Worm (Caenorhabditis elegans) whole organism, young adult: ENCODE data around the gene arrd-12.

Experiments
- C06A6.2 ChIP-seq: fragments of 200-800 bp; sonication (Bioruptor generic); conservative IDR thresholded peaks from 2 replicates; pipeline ENCODE4 v1.3.6; 2022; ENCODE audit warnings: missing genetic modification characterization, missing compliant biosample characterization
- D2030.7 ChIP-seq: fragments of 200-800 bp; sonication (Bioruptor generic); IDR thresholded peaks from 2 replicates; pipeline ENCODE4 v1.3.6; 2022; ENCODE audit warnings: missing genetic modification reagents, missing genetic modification characterization, missing compliant biosample characterization
- F39B2.1 ChIP-seq: fragments of 200-800 bp; sonication (Bioruptor generic); IDR thresholded peaks from 2 replicates; pipeline ENCODE4 v1.3.6; 2022; ENCODE audit warnings: missing genetic modification reagents, missing genetic modification characterization, missing compliant biosample characterization
- F57C9.4 ChIP-seq: sonication (generic microtip); optimal IDR thresholded peaks from 2 replicates; lab custom pipeline; 2017; ENCODE audit warnings: mild to moderate bottlenecking, missing genetic modification characterization, missing compliant biosample characterization
- K11D2.4 ChIP-seq: fragments of 200-800 bp; sonication (Bioruptor generic); IDR thresholded peaks from 2 replicates; pipeline ENCODE4 v1.3.6; 2022; ENCODE audit warnings: missing genetic modification reagents, missing genetic modification characterization, missing compliant biosample characterization
- Y53G8AR.9 ChIP-seq: fragments of 200-800 bp; sonication (Bioruptor generic); conservative IDR thresholded peaks from 2 replicates; pipeline ENCODE4 v1.3.6; 2022; ENCODE audit warnings: missing genetic modification reagents, missing genetic modification characterization, missing compliant biosample characterization
- atf-7 ChIP-seq: sonication (generic microtip); optimal IDR thresholded peaks from 2 replicates; lab custom pipeline; 2017; ENCODE audit warnings: mild to moderate bottlenecking, missing genetic modification characterization, missing compliant biosample characterization
- attf-3 ChIP-seq: fragments of 200-800 bp; sonication (Bioruptor generic); conservative IDR thresholded peaks from 2 replicates; pipeline ENCODE4 v1.3.6; 2022; ENCODE audit warnings: missing genetic modification reagents, missing genetic modification characterization, missing compliant biosample characterization
- attf-6 ChIP-seq: fragments of 200-800 bp; sonication (Bioruptor generic); IDR thresholded peaks from 2 replicates; pipeline ENCODE4 v1.3.6; 2022; ENCODE audit warnings: missing genetic modification reagents, missing genetic modification characterization, missing compliant biosample characterization
- bed-1 ChIP-seq: fragments of 200-800 bp; sonication (Bioruptor generic); IDR thresholded peaks from 2 replicates; pipeline ENCODE4 v1.3.6; 2022; ENCODE audit warnings: missing genetic modification reagents, missing genetic modification characterization, missing compliant biosample characterization
- ccch-3 ChIP-seq: fragments of 200-800 bp; sonication (Bioruptor generic); optimal IDR thresholded peaks from 2 replicates; lab custom pipeline; 2018; ENCODE audit warnings: mild to moderate bottlenecking, missing genetic modification characterization, missing compliant biosample characterization
- ceh-100 ChIP-seq: fragments of 200-800 bp; sonication (Bioruptor generic); IDR thresholded peaks from 2 replicates; pipeline ENCODE4 v1.3.6; 2022; ENCODE audit warnings: missing genetic modification reagents, missing genetic modification characterization, missing compliant biosample characterization
- ceh-79 ChIP-seq: sonication (generic microtip); optimal IDR thresholded peaks from 2 replicates; lab custom pipeline; 2017; ENCODE audit warnings: mild to moderate bottlenecking, missing genetic modification characterization, missing compliant biosample characterization
- efl-1 ChIP-seq: fragments of 150-350 bp; optimal IDR thresholded peaks from 2 replicates; lab custom pipeline; 2014; ENCODE audit warnings: missing biosample characterization, missing genetic modification reagents, missing genetic modification characterization
- egrh-3 ChIP-seq: fragments of 200-800 bp; sonication (Bioruptor generic); IDR thresholded peaks from 2 replicates; pipeline ENCODE4 v1.3.6; 2022; ENCODE audit warnings: missing genetic modification reagents, missing genetic modification characterization, missing compliant biosample characterization
- ekl-4 ChIP-seq: fragments of 200-800 bp; sonication (Bioruptor generic); IDR thresholded peaks from 2 replicates; pipeline ENCODE4 v1.3.6; 2022; ENCODE audit warnings: missing genetic modification reagents, missing genetic modification characterization, missing compliant biosample characterization
- hrde-1 ChIP-seq: sonication (generic microtip); optimal IDR thresholded peaks from 2 replicates; lab custom pipeline; 2016; ENCODE audit warnings: missing genetic modification characterization, mild to moderate bottlenecking, missing compliant biosample characterization, moderate library complexity, missing genotype, missing genetic modification reagents, borderline replicate concordance
- lag-1 ChIP-seq: fragments of 200-800 bp; sonication (Bioruptor generic); IDR thresholded peaks from 2 replicates; pipeline ENCODE4 v1.3.6; 2022; ENCODE audit warnings: missing genetic modification reagents, missing genetic modification characterization, missing compliant biosample characterization
- let-607 ChIP-seq, 2 experiments: fragments of 200-800 bp in 1 of 2; sonication (Bioruptor generic) in 1 of 2; sonication (generic microtip) in 1 of 2; optimal IDR thresholded peaks; 2 replicates each; lab custom pipeline; 2016 to 2018; ENCODE audit warnings: mild to moderate bottlenecking in 2 of 2, missing compliant biosample characterization in 2 of 2, missing genetic modification characterization in 2 of 2, moderate library complexity in 2 of 2, missing genotype in 1 of 2
- lir-1 ChIP-seq: fragments of 200-800 bp; sonication (Bioruptor generic); conservative IDR thresholded peaks from 2 replicates; pipeline ENCODE4 v1.3.6; 2022; ENCODE audit warnings: missing genetic modification reagents, missing genetic modification characterization, missing compliant biosample characterization
- lsy-27 ChIP-seq: sonication (generic microtip); optimal IDR thresholded peaks from 2 replicates; lab custom pipeline; 2017; ENCODE audit warnings: missing genetic modification characterization, mild to moderate bottlenecking, missing compliant biosample characterization, antibody characterized with exemption, missing genotype, borderline replicate concordance; ENCODE audit not compliant: insufficient read depth
- madf-10 ChIP-seq: sonication (generic microtip); optimal IDR thresholded peaks from 2 replicates; lab custom pipeline; 2016; ENCODE audit warnings: mild to moderate bottlenecking, missing genetic modification characterization, missing compliant biosample characterization
- madf-6 ChIP-seq: fragments of 200-800 bp; sonication (Bioruptor generic); IDR thresholded peaks from 2 replicates; pipeline ENCODE4 v1.3.6; 2022; ENCODE audit warnings: missing genetic modification reagents, missing genetic modification characterization, missing compliant biosample characterization
- nfya-1 ChIP-seq: sonication (generic microtip); optimal IDR thresholded peaks from 2 replicates; lab custom pipeline; 2017; ENCODE audit warnings: antibody characterized with exemption, missing compliant biosample characterization, missing genetic modification characterization, borderline replicate concordance; ENCODE audit not compliant: insufficient read depth
- nhr-27 ChIP-seq: fragments of 200-800 bp; sonication (Bioruptor generic); optimal IDR thresholded peaks from 2 replicates; lab custom pipeline; 2018; ENCODE audit warnings: mild to moderate bottlenecking, missing genetic modification characterization, moderate library complexity, missing compliant biosample characterization
- rec-8 ChIP-seq, 2 experiments: sonication (generic microtip); optimal IDR thresholded peaks; 2 replicates each; lab custom pipeline; 2016; ENCODE audit warnings: mild to moderate bottlenecking in 2 of 2, missing genetic modification characterization in 2 of 2, missing genetic modification reagents in 2 of 2, missing genotype in 2 of 2, missing biosample characterization in 1 of 2, missing compliant biosample characterization in 1 of 2, moderate library complexity in 1 of 2
- sdz-38 ChIP-seq: sonication (generic microtip); optimal IDR thresholded peaks from 2 replicates; lab custom pipeline; 2016; ENCODE audit warnings: missing genotype, missing genetic modification characterization, missing compliant biosample characterization
- snpc-1.1 ChIP-seq: sonication (generic microtip); optimal IDR thresholded peaks from 2 replicates; lab custom pipeline; 2017; ENCODE audit warnings: missing genetic modification characterization, mild to moderate bottlenecking, missing compliant biosample characterization, antibody characterized with exemption, moderate library complexity, missing genotype, missing genetic modification reagents; ENCODE audit not compliant: insufficient read depth
- snpc-4 ChIP-seq, 5 experiments: fragments of 150-350 bp in 1 of 5; sonication (generic microtip) in 4 of 5; optimal IDR thresholded peaks; 2 replicates each; lab custom pipeline; 2014 to 2018; ENCODE audit warnings: missing genetic modification characterization in 5 of 5, missing biosample characterization in 3 of 5, antibody characterized with exemption in 2 of 5, mild to moderate bottlenecking in 2 of 5, missing compliant biosample characterization in 2 of 5, missing genotype in 2 of 5, moderate library complexity in 2 of 5, missing genetic modification reagents in 1 of 5
- zfh-2 ChIP-seq: fragments of 200-800 bp; sonication (Bioruptor generic); conservative IDR thresholded peaks from 2 replicates; pipeline ENCODE4 v1.3.6; 2022; ENCODE audit warnings: missing genetic modification reagents, missing genetic modification characterization, missing compliant biosample characterization
- ztf-25 ChIP-seq: fragments of 200-800 bp; sonication (Bioruptor generic); IDR thresholded peaks from 2 replicates; pipeline ENCODE4 v1.3.6; 2022; ENCODE audit warnings: missing genetic modification reagents, missing genetic modification characterization, missing compliant biosample characterization
- ztf-26 ChIP-seq: sonication (generic microtip); optimal IDR thresholded peaks from 2 replicates; lab custom pipeline; 2017; ENCODE audit warnings: missing genetic modification characterization, missing compliant biosample characterization
- ztf-3 ChIP-seq: fragments of 200-800 bp; sonication (Bioruptor generic); optimal IDR thresholded peaks from 2 replicates; lab custom pipeline; 2018; ENCODE audit warnings: mild to moderate bottlenecking, missing genetic modification characterization, missing compliant biosample characterization

arrd-12 gene

ce11 chrII:13732146-13732545 lies 33.9 kb upstream of the arrd-12 start (continued):
- TF ChIP-seq nhr-27 (tag; lab: Kevin White, UChicago) (no peak), bed-1 (GFP tag; lab: Robert Waterston, UW) (no peak), hrde-1 (tag; lab: Kevin White, UChicago) (no peak), ztf-3 (no peak), lir-1 (GFP tag; lab: Robert Waterston, UW) (no peak), ekl-4 (GFP tag; lab: Robert Waterston, UW) (0 out of 2 replicates have a peak, but pooled peaks have one; percentile 38)

DNA sequence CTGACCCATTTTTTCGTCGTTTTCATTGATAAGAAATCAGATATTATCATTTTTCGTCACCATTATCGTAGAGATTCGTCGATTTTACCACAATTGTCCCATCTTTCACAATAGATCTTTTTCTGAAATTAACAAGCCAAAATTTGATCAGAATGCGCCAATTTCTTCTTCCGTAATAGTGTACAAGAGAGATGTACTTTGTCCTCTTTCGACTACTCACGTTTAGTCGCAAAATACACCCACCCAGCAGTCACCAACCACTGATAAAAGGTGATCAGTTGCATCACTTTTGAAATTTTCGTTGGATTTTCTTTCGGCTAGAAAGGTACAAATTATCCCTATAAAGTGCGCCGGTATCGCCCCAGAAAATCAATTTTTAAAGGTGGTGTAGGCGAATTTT lies 33.5 kb upstream of the arrd-12 start:
- TF ChIP-seq lag-1 (GFP tag; lab: Robert Waterston, UW) (no peak), ceh-100 (no peak), egrh-3 (no peak), atf-7 (no peak), rec-8 (tag; optimal IDR thresholded peaks at IDR 0.05; lab: Kevin White, UChicago) (no peak), efl-1 (GFP tag; lab: Kevin White, UChicago) (no peak), attf-3 (GFP tag; lab: Robert Waterston, UW) (no peak), ztf-25 (GFP tag; lab: Robert Waterston, UW) (no peak), hrde-1 (tag; lab: Kevin White, UChicago) (no peak), K11D2.4 (GFP tag; lab: Robert Waterston, UW) (no peak), D2030.7 (GFP tag; lab: Robert Waterston, UW) (no peak), lsy-27 (no peak), snpc-1.1 (no peak)
- TF ChIP-seq, all 124 proteins: peak for 0

DNA sequence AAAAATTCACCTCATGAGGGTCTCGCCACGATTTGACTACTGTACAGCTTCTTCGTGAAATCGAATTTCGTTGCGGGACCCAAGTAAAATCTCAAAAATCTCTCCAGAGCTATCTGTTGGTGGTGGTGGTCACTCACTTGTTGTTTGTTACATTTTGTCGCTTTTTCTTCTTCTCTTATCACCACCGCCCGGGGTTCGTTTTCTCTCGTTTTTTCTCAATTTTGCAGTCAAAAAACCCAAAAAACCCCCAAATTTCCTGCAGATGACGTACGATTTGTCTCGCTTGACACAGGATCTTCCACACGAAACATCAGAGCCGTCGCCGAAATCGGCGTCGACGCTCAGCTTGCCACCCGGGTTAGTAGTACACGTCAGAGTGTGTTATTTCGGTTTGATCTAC lies 30.0 kb upstream of the arrd-12 start, which contains the start of gene R06B9.5:
TSS of gene R06B9.5 (plus strand) at position 232 of the 400 bp plus-strand sequence.
- TF ChIP-seq D2030.7 (GFP tag; lab: Robert Waterston, UW) (no peak), efl-1 (GFP tag; lab: Kevin White, UChicago) (peak; percentile 3)

ce11 chrII:13736906-13737305 lies 29.1 kb upstream of the arrd-12 start:
- no peak for TF ChIP-seq lag-1 (GFP tag; lab: Robert Waterston, UW)
- no peak for TF ChIP-seq F39B2.1 (GFP tag; lab: Robert Waterston, UW)
- TF ChIP-seq madf-10 (tag; lab: Kevin White, UChicago): no peak
- no peak for TF ChIP-seq attf-6 (GFP tag; lab: Robert Waterston, UW)
- no peak for TF ChIP-seq zfh-2
- TF ChIP-seq ekl-4 (GFP tag; lab: Robert Waterston, UW): no peak
- no peak for TF ChIP-seq F57C9.4 (tag; lab: Kevin White, UChicago)
- TF ChIP-seq ccch-3 (GFP tag; lab: Kevin White, UChicago): no peak
- no peak for TF ChIP-seq lsy-27
- TF ChIP-seq ztf-26 (tag; lab: Kevin White, UChicago): no peak
- no peak for TF ChIP-seq madf-6 (GFP tag; lab: Robert Waterston, UW)
- TF ChIP-seq Y53G8AR.9 (GFP tag; lab: Robert Waterston, UW): no peak
- TF ChIP-seq bed-1 (GFP tag; lab: Robert Waterston, UW): no peak
- TF ChIP-seq snpc-4 (GFP tag; optimal IDR thresholded peaks at IDR 0.05; lab: Kevin White, UChicago): no peak
- TF ChIP-seq snpc-4 (tag; optimal IDR thresholded peaks at IDR 0.05; lab: Kevin White, UChicago): no peak
- TF ChIP-seq nfya-1 (tag; lab: Kevin White, UChicago): no peak
- no peak for TF ChIP-seq sdz-38 (tag; lab: Kevin White, UChicago)
- no peak for TF ChIP-seq let-607 (tag; optimal IDR thresholded peaks at IDR 0.05; lab: Kevin White, UChicago)
- TF ChIP-seq C06A6.2 (GFP tag; lab: Robert Waterston, UW): no peak
- TF ChIP-seq ceh-79 (tag; lab: Kevin White, UChicago): no peak
